Worm (Caenorhabditis elegans) whole organism, mixed stage, embryonic: ENCODE data around the gene T24D5.6.

Source experiments
- blmp-1 ChIP-seq: fragments of 150-350 bp; optimal IDR thresholded peaks from 2 replicates; lab custom pipeline; 2014; ENCODE audit warnings: missing biosample characterization, missing genetic modification characterization
- elt-1 ChIP-seq: sonication (generic microtip); optimal IDR thresholded peaks from 2 replicates; lab custom pipeline; 2017; ENCODE audit warnings: missing genetic modification characterization, mild to moderate bottlenecking, missing compliant biosample characterization, antibody characterized with exemption, moderate library complexity, borderline replicate concordance; ENCODE audit not compliant: insufficient read depth
- lin-13 ChIP-seq: fragments of 150-350 bp; optimal IDR thresholded peaks from 2 replicates; lab custom pipeline; 2014; ENCODE audit warnings: missing biosample characterization, missing genetic modification characterization
- mep-1 ChIP-seq: fragments of 150-350 bp; optimal IDR thresholded peaks from 2 replicates; lab custom pipeline; 2017; ENCODE audit warnings: missing biosample characterization, missing genetic modification reagents, missing genetic modification characterization, inconsistent platforms
- nhr-237 ChIP-seq: fragments of 150-350 bp; optimal IDR thresholded peaks from 2 replicates; lab custom pipeline; 2014; ENCODE audit warnings: missing biosample characterization, missing genetic modification characterization
- snpc-4 ChIP-seq: fragments of 150-350 bp; optimal IDR thresholded peaks from 2 replicates; lab custom pipeline; 2014; ENCODE audit warnings: missing biosample characterization, missing genetic modification characterization

ce11 chrX:12630005-12630404, 26.6 kb downstream of the T24D5.6 start:
- TF ChIP-seq snpc-4 (tag; lab: Kevin White, UChicago), result no peak
- TF ChIP-seq mep-1 (tag; lab: Kevin White, UChicago), result no peak
- TF ChIP-seq nhr-237, result no peak
- TF ChIP-seq blmp-1, result no peak
- no peak for TF ChIP-seq lin-13 (tag; lab: Kevin White, UChicago)
- TF ChIP-seq elt-1, result no peak
